Worm (Caenorhabditis elegans) whole organism, midembryonic: Measurements from ENCODE around the gene Y37E11AM.4.
A peak's percentile ranks its signal among the peaks of the same experiment; 100 is the strongest.

Experiments
- T22C8.4 ChIP-seq: fragments of 200-800 bp; sonication (Bioruptor generic); IDR thresholded peaks from 2 replicates; pipeline ENCODE4 v1.3.6; 2022; ENCODE audit warnings: missing genetic modification characterization, missing compliant biosample characterization
- cog-1 ChIP-seq: sonication (generic microtip); optimal IDR thresholded peaks from 2 replicates; lab custom pipeline; 2016; ENCODE audit warnings: missing genetic modification characterization, missing compliant biosample characterization
- flt-1 ChIP-seq: fragments of 200-800 bp; sonication (Bioruptor generic); IDR thresholded peaks from 2 replicates; pipeline ENCODE4 v1.3.6; 2022; ENCODE audit warnings: missing genetic modification characterization, missing compliant biosample characterization
- klf-2 ChIP-seq: fragments of 200-800 bp; sonication (Bioruptor generic); conservative IDR thresholded peaks from 2 replicates; pipeline ENCODE4 v1.3.6; 2022; ENCODE audit warnings: missing genetic modification reagents, missing genetic modification characterization, missing compliant biosample characterization
- med-1 ChIP-seq: sonication (generic microtip); optimal IDR thresholded peaks from 2 replicates; lab custom pipeline; 2017; ENCODE audit warnings: missing genetic modification characterization, mild to moderate bottlenecking, missing compliant biosample characterization, antibody characterized with exemption, missing genetic modification reagents; ENCODE audit not compliant: insufficient read depth
- ref-1 ChIP-seq: fragments of 200-800 bp; sonication (Bioruptor generic); conservative IDR thresholded peaks from 2 replicates; pipeline ENCODE4 v1.3.6; 2022; ENCODE audit warnings: missing genetic modification reagents, missing genetic modification characterization, missing compliant biosample characterization
- tab-1 ChIP-seq: fragments of 200-800 bp; sonication (Bioruptor generic); IDR thresholded peaks from 2 replicates; pipeline ENCODE4 v1.3.6; 2022; ENCODE audit warnings: missing genetic modification characterization, missing compliant biosample characterization
- ztf-23 ChIP-seq: fragments of 200-800 bp; sonication (Bioruptor generic); IDR thresholded peaks from 2 replicates; pipeline ENCODE4 v1.3.6; 2022; ENCODE audit warnings: missing genetic modification reagents, missing genetic modification characterization, missing compliant biosample characterization
- ztf-29 ChIP-seq: fragments of 200-800 bp; sonication (Bioruptor generic); IDR thresholded peaks from 2 replicates; pipeline ENCODE4 v1.3.6; 2022; ENCODE audit warnings: missing genetic modification reagents, missing genetic modification characterization, missing compliant biosample characterization

The Y37E11AM.4 gene

DNA sequence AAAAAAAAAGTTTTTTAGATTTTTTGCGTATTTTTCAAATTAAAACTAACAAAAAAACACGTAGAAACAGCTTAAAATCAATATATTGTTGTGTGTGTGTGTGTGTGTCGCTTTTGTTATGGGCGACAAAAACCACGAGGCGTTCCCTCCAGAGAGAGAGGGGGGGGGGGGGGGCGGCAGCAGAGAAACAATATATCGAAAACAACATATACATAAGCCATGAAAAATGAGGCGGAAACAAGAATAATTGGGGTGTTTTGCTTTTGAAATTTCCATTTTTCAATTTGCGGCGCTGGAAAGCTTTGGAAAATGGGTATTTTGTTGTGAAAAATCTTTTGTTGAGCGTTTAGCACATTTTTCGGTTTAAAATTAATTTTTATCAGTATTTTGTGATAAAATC is 2.8 kb upstream of the Y37E11AM.4 start, which contains the start of gene Y37E11AM.2:
TSS of gene Y37E11AM.2 (minus strand) at position 101 of the 400 bp plus-strand sequence.
- TF ChIP-seq ztf-29 (GFP tag; lab: Robert Waterston, UW) (no peak), T22C8.4 (GFP tag; lab: Robert Waterston, UW) (no peak), klf-2 (GFP tag; lab: Robert Waterston, UW) (no peak), flt-1 (GFP tag; lab: Robert Waterston, UW) (no peak), ref-1 (no peak), ztf-23 (no peak), med-1 (no peak), tab-1 (GFP tag; lab: Robert Waterston, UW) (no peak), cog-1 (tag; lab: Kevin White, UChicago) (no peak)

ce11 chrIV:3721973-3722372 is 617 bp downstream of the Y37E11AM.4 start:
- TF ChIP-seq ztf-23 (no peak), med-1 (no peak), flt-1 (GFP tag; lab: Robert Waterston, UW) (no peak), ref-1 (no peak), T22C8.4 (GFP tag; lab: Robert Waterston, UW) (no peak), cog-1 (tag; lab: Kevin White, UChicago) (no peak)

DNA sequence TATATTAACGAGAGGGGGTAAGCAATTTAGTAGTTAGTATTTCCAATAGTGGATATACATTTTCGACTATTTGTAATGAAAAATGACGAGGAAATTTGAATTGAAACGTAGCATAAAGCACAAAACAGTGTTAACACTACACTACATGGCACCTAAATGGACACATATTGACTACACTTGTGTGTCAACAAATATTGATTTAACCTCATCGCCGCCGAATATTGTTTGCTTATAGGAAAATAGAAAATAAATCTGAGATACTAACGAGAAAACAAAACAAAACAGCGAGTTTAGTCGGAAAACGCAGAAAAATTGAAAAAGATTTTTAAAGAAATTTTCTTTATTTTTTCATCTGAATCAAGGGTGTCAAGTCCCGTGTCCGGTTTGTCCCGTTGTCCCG is 1.9 kb downstream of the Y37E11AM.4 start:
- TF ChIP-seq med-1 (no peak), tab-1 (GFP tag; lab: Robert Waterston, UW) (no peak), ztf-29 (GFP tag; lab: Robert Waterston, UW) (no peak), ref-1 (no peak), T22C8.4 (GFP tag; lab: Robert Waterston, UW) (no peak), ztf-23 (no peak), cog-1 (tag; lab: Kevin White, UChicago) (no peak), klf-2 (GFP tag; lab: Robert Waterston, UW) (no peak), flt-1 (GFP tag; lab: Robert Waterston, UW) (no peak)

- TF ChIP-seq ztf-23 = no peak
- TF ChIP-seq klf-2 (GFP tag; lab: Robert Waterston, UW) = no peak
- TF ChIP-seq tab-1 (GFP tag; lab: Robert Waterston, UW) = no peak
- no peak for TF ChIP-seq ztf-29 (GFP tag; lab: Robert Waterston, UW)
- TF ChIP-seq ref-1 = no peak
- TF ChIP-seq flt-1 (GFP tag; lab: Robert Waterston, UW) = no peak
- no peak for TF ChIP-seq med-1
- no peak for TF ChIP-seq cog-1 (tag; lab: Kevin White, UChicago)
- TF ChIP-seq T22C8.4 (GFP tag; lab: Robert Waterston, UW) = no peak
These were observed 3.5 kb downstream of the Y37E11AM.4 start, which contains the start of gene Y37E11AM.3 for ce11 chrIV:3719057-3719456. Y37E11AM.3 (minus strand) TSS chrIV:3719157.

ce11 chrIV:3710737-3711136 is 11.9 kb downstream of the Y37E11AM.4 start:
- TF ChIP-seq T22C8.4 (GFP tag; lab: Robert Waterston, UW) = no peak
- no peak for TF ChIP-seq ztf-29 (GFP tag; lab: Robert Waterston, UW)
- no peak for TF ChIP-seq flt-1 (GFP tag; lab: Robert Waterston, UW)
- no peak for TF ChIP-seq tab-1 (GFP tag; lab: Robert Waterston, UW)
- no peak for TF ChIP-seq cog-1 (tag; lab: Kevin White, UChicago)
- no peak for TF ChIP-seq ztf-23
- no peak for TF ChIP-seq klf-2 (GFP tag; lab: Robert Waterston, UW)
- TF ChIP-seq med-1 = no peak
- no peak for TF ChIP-seq ref-1

DNA sequence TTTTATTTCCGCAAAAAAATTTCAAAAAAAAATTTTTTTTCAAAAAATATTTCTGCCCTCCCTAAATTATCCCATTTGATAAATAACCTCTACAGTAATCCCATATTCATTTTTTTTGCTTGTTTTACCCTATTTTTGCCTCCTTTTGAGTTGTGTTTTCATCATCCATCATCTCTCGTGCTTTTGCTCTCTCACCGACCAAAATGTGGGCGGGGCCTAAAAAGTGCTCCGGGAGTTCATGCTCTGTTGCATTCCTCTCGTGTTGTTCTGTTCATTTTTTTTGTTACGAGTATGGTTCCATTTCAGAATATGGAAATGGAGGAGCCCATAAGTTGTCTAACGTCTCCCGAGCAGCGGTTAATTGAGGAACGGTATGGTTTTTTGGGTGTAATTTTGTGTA is 13.4 kb downstream of the Y37E11AM.4 start, which contains the start of gene Y37E11AL.1:
TSS of gene Y37E11AL.1 (plus strand) at position 301 of the 400 bp plus-strand sequence.
- no peak for TF ChIP-seq ztf-29 (GFP tag; lab: Robert Waterston, UW)
- TF ChIP-seq T22C8.4 (GFP tag; lab: Robert Waterston, UW) = no peak
- no peak for TF ChIP-seq ztf-23
- TF ChIP-seq tab-1 (GFP tag; lab: Robert Waterston, UW) = no peak

ce11 chrIV:3701892-3702291 is 20.7 kb downstream of the Y37E11AM.4 start, which contains the start of gene Y37E11AL.12:
Y37E11AL.12 (minus strand) TSS chrIV:3701992.
- TF ChIP-seq flt-1 (GFP tag; lab: Robert Waterston, UW) (no peak), ref-1 (no peak), ztf-23 (no peak), klf-2 (GFP tag; lab: Robert Waterston, UW) (no peak), med-1 (no peak), tab-1 (GFP tag; lab: Robert Waterston, UW) (no peak), cog-1 (tag; lab: Kevin White, UChicago) (no peak), ztf-29 (GFP tag; lab: Robert Waterston, UW) (no peak)

DNA sequence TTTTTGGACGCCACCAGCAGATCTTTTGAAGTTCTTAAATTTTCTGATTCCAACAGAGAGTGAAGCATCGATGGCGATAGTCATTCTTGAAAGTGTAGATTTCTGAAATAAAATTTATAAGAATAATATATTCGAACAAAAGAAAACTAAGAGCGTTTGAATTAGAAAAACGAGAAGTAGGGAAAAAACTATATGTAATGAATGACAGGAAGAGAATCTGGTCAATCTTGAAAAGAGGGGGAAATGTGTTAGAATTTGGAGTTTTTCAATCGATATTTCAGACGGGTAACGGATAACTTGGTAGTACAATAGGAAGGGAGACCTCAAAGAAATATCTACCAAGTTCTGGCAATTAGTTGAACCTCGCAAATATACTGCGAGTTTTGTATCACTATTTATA is 22.0 kb downstream of the Y37E11AM.4 start, which contains the start of gene Y37E11AL.9:
TSS of gene Y37E11AL.9 (minus strand) at position 101 of the 400 bp plus-strand sequence.
- TF ChIP-seq tab-1 (GFP tag; lab: Robert Waterston, UW) (no peak), ztf-29 (GFP tag; lab: Robert Waterston, UW) (no peak)

DNA sequence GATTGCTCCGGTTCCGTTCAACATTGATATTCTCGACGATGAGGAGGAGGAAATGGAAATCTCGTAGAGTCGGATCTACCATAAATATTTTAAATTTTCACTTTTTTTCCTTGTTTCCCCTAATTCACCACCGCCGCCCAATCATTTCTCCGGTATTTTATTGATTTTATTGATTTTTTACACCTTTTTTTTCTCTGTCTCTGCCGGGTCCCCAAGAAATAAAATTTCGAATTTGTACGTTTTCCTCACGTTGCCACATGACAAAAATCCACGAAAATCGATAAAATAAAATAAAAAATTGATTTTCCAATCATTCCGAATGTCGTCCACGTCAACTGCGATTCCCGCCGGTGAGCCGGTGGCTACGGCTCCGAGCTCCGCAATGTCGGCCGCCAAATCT is 24.4 kb downstream of the Y37E11AM.4 start, which contains the start of gene Y37E11AL.2:
TSS of gene Y37E11AL.2 (plus strand) at position 301 of the 400 bp plus-strand sequence.
- TF ChIP-seq T22C8.4 (GFP tag; lab: Robert Waterston, UW) (peak; percentile 20; the same call in 1 of the 2 replicates), med-1 (no peak)

DNA sequence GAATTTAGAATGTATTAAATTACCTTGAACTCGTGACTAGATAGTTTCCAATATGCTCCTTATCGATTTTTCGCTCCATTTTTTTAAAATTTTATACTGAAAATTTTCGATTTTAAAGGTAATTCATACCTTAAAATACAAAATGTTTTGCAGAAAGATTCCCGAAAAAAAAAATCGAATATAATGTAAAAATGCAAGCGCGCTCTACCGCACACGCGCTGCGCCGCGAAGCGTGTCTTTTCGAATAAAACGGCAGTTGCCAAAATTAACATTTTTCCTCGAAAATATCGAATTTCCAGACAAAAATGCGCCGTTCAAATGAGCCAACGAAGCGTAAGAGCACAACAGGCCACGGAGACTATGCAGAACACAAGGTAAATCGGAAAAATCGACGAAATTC is 28.0 kb downstream of the Y37E11AM.4 start, which contains the start of the genes taf-6.2 and Y37E11AL.3:
TSS of gene taf-6.2 (minus strand) at position 96 of the 400 bp plus-strand sequence.
TSS of gene Y37E11AL.3 (plus strand) at position 298 of the 400 bp plus-strand sequence.
- TF ChIP-seq klf-2 (GFP tag; lab: Robert Waterston, UW) (no peak), med-1 (no peak), cog-1 (tag; lab: Kevin White, UChicago) (no peak), flt-1 (GFP tag; lab: Robert Waterston, UW) (0 out of 2 replicates have a peak, but pooled peaks have one; percentile 18)

DNA sequence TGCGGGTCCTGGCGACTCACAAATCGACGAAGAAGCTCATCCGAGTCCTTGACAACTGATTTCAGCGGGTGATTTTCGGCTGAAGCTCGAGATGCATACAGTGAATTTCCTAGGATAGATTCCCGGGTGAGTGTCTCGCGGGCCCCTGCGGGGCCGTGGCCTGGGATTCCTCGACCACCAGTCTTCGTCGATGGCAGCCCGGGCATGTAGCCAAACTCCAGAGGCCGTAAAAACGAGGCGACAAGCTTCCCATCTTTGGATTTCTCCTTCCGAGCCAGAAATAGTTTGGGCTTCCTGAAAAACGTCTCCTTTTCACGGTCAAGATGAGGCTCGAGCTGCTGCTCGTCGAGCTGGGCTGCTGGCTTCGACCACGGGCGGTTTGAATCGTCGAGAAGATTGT is 34.5 kb downstream of the Y37E11AM.4 start:
- TF ChIP-seq ztf-23 (no peak), T22C8.4 (GFP tag; lab: Robert Waterston, UW) (no peak), klf-2 (GFP tag; lab: Robert Waterston, UW) (no peak), med-1 (no peak), ztf-29 (GFP tag; lab: Robert Waterston, UW) (no peak), flt-1 (GFP tag; lab: Robert Waterston, UW) (no peak), cog-1 (tag; lab: Kevin White, UChicago) (no peak), tab-1 (GFP tag; lab: Robert Waterston, UW) (no peak), ref-1 (no peak)
